Worm (Caenorhabditis elegans): ENCODE data around the gene pigb-1.

Gene pigb-1

DNA sequence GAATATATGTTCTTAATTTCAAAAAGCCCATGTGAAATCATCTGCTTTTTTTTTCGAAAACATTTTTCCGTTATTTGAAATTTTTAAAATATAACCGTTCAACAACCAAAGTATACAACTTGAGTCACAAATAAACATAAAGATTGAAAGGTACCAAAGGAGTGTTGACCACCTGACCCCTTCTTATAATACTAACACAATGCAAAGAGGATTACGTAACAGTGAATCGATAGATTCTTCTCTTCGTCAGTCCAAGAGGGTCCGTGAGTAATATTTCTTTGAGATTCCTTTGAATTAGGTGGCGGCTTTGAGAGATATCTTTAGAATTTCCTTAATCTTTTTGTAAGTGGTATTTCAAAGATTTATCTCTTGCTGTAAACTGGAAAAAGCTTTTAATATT lies 23.3 kb upstream of the pigb-1 start:
- TF ChIP-seq repo-1 (tag; optimal IDR thresholded peaks at IDR 0.05) (no peak), Y53G8AR.9 (GFP tag; conservative IDR thresholded peaks at IDR 0.05) (no peak), mel-28 (tag; optimal IDR thresholded peaks at IDR 0.05; ENCODE audit: borderline replicate concordance) (no peak), cebp-2 (GFP tag; IDR thresholded peaks at IDR 0.05) (no peak), hmg-20 (GFP tag; IDR thresholded peaks at IDR 0.05) (no peak), attf-5 (GFP tag; optimal IDR thresholded peaks at IDR 0.05) (no peak), ZK185.1 (tag; optimal IDR thresholded peaks at IDR 0.05; ENCODE audit: poor library complexity, severe bottlenecking) (no peak), zim-3 (tag; optimal IDR thresholded peaks at IDR 0.05) (no peak), snpc-1.1 (tag; optimal IDR thresholded peaks at IDR 0.05; ENCODE audit: insufficient read depth) (no peak), snpc-4 (GFP tag; optimal IDR thresholded peaks at IDR 0.05) (no peak), snpc-4 (tag; optimal IDR thresholded peaks at IDR 0.05) (no peak), F49E8.2 (tag; optimal IDR thresholded peaks at IDR 0.05; ENCODE audit: insufficient read depth) (no peak), unc-62 (GFP tag; optimal IDR thresholded peaks at IDR 0.05) (no peak), ztf-22 (GFP tag; optimal IDR thresholded peaks at IDR 0.05) (no peak), die-1 (tag; optimal IDR thresholded peaks at IDR 0.05) (no peak), dpl-1 (GFP tag; optimal IDR thresholded peaks at IDR 0.05) (no peak), F52B5.7 (tag; optimal IDR thresholded peaks at IDR 0.05) (no peak), B0261.1 (tag; optimal IDR thresholded peaks at IDR 0.05) (no peak), ceh-79 (tag; optimal IDR thresholded peaks at IDR 0.05) (no peak), zfh-2 (GFP tag; conservative IDR thresholded peaks at IDR 0.05) (no peak), attf-3 (GFP tag; conservative IDR thresholded peaks at IDR 0.05) (no peak)

DNA sequence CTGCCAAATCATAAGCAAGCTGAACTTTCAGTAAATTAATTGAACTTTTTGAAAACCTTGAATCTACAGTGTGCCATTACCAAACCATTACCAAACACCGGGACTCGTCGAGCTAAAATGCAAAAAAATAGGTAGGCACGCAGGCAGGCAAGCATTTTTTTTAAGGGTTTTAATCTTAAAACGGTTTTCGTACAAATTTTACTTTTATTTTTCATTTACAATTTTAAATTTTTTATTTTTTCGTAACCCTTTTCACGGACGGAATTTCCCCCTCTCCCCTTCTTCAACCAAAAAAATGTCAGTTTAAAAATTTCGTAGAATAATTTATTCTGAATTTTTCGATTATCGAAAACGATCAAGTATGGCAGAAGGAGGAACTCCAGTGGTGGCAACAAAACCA lies 21.5 kb upstream of the pigb-1 start, which contains the start of gene F59A6.2:
F59A6.2 (plus strand) TSS at position 301 of the 400 bp plus-strand sequence.
- no peak for TF ChIP-seq B0035.1 (tag; optimal IDR thresholded peaks at IDR 0.05)
- no peak for TF ChIP-seq sdz-38 (tag; optimal IDR thresholded peaks at IDR 0.05)
- no peak for TF ChIP-seq madf-8 (GFP tag; conservative IDR thresholded peaks at IDR 0.05)

DNA sequence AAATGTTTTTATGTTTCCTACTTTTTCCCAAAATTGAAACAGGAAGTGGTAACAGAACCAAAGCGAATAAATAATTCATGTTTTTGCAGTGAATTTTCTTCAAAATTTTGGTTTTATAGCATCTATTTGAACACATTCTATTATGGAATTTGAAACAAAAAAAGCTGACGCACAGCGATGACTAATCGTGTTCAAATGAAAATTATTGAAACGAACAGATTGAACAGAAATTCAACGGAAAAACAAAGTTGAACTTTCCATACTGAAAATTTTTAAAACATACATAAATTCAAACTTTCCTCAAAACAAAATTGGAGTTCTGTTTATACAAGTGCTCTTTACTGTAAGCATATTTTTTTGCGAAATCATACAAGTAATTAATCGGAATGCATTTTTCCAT lies 19.1 kb upstream of the pigb-1 start, which contains the start of gene F59A6.12:
F59A6.12 (minus strand) TSS at position 101 of the 400 bp plus-strand sequence.
- TF ChIP-seq chd-7 (tag; optimal IDR thresholded peaks at IDR 0.05) (no peak), repo-1 (tag; optimal IDR thresholded peaks at IDR 0.05) (no peak), Y79H2A.3 (GFP tag; conservative IDR thresholded peaks at IDR 0.05) (no peak), Y67H2A.10 (GFP tag; conservative IDR thresholded peaks at IDR 0.05) (no peak), lsl-1 (GFP tag; optimal IDR thresholded peaks at IDR 0.05) (no peak), lag-1 (GFP tag; IDR thresholded peaks at IDR 0.05) (no peak), gei-17 (GFP tag; optimal IDR thresholded peaks at IDR 0.05) (no peak), dox-1 (GFP tag; IDR thresholded peaks at IDR 0.05) (no peak), lin-54 (GFP tag; optimal IDR thresholded peaks at IDR 0.05) (no peak), ccch-3 (GFP tag; optimal IDR thresholded peaks at IDR 0.05) (no peak), mxl-1 (tag; optimal IDR thresholded peaks at IDR 0.05) (no peak), ztf-28 (GFP tag; IDR thresholded peaks at IDR 0.05) (no peak), snpc-4 (GFP tag; optimal IDR thresholded peaks at IDR 0.05) (no peak), snpc-4 (tag; optimal IDR thresholded peaks at IDR 0.05) (no peak), cebp-1 (GFP tag; IDR thresholded peaks at IDR 0.05) (no peak), cebp-1 (tag; optimal IDR thresholded peaks at IDR 0.05) (no peak), nhr-120 (GFP tag; IDR thresholded peaks at IDR 0.05) (no peak)

Measured in whole organism, young adult.